Worm (Caenorhabditis elegans) whole organism, mixed stage, embryonic: ENCODE data around the gene hda-10.

Source experiments
- ces-1 ChIP-seq: fragments of 150-350 bp; optimal IDR thresholded peaks from 2 replicates; lab custom pipeline; 2014; ENCODE audit warnings: missing biosample characterization, missing genetic modification reagents, missing genetic modification characterization
- mep-1 ChIP-seq: fragments of 150-350 bp; optimal IDR thresholded peaks from 2 replicates; lab custom pipeline; 2017; ENCODE audit warnings: missing biosample characterization, missing genetic modification reagents, missing genetic modification characterization, inconsistent platforms
- nhr-28 ChIP-seq: fragments of 150-350 bp; optimal IDR thresholded peaks from 2 replicates; lab custom pipeline; 2014; ENCODE audit warnings: missing biosample characterization, missing genetic modification characterization
- unc-62 ChIP-seq: fragments of 150-350 bp; optimal IDR thresholded peaks from 2 replicates; lab custom pipeline; 2014; ENCODE audit warnings: missing biosample characterization, missing genetic modification reagents, missing genetic modification characterization
- ztf-11 ChIP-seq: fragments of 150-350 bp; optimal IDR thresholded peaks from 2 replicates; lab custom pipeline; 2014; ENCODE audit warnings: missing biosample characterization, missing genetic modification characterization

ce11 chrII:13903482-13903881 lies 21.0 kb downstream of the hda-10 start:
- TF ChIP-seq ces-1 (no peak), ztf-11 (no peak), nhr-28 (tag; lab: Kevin White, UChicago) (no peak), unc-62 (GFP tag; lab: Kevin White, UChicago) (no peak), mep-1 (tag; lab: Kevin White, UChicago) (no peak)
